Worm (Caenorhabditis elegans): ENCODE data around the gene nhr-177.

DNA sequence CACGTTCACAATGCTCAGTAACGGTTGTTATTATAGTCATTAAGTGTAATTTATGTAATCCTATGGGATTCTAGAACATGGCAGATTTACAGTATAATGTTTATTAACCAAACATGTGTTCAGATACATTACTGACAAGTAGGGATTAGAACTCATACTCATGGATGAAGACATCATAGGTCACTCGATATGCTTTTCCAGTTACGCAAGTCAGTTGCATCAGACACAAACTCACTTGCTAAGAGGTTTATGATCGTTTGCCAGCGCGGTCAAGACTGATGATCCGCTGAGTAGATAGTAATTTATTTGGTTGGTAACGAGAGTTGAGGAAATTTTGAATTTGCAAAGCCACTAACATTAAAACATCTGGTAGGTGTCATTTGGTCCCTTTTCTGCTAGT, 35.5 kb upstream of the nhr-177 start:
- no peak for TF ChIP-seq ref-2 (tag; optimal IDR thresholded peaks at IDR 0.05)
- no peak for TF ChIP-seq C08G9.2 (tag; optimal IDR thresholded peaks at IDR 0.05)
- TF ChIP-seq ama-1 (optimal IDR thresholded peaks at IDR 0.05), result no peak
- no peak for TF ChIP-seq che-1 (tag; optimal IDR thresholded peaks at IDR 0.05)
- TF ChIP-seq ceh-24 (tag; optimal IDR thresholded peaks at IDR 0.05), result no peak
- no peak for TF ChIP-seq gmeb-2 (tag; optimal IDR thresholded peaks at IDR 0.05)
- TF ChIP-seq elt-2 (tag; optimal IDR thresholded peaks at IDR 0.05), result no peak

Measured in whole organism, late embryonic.